Worm (Caenorhabditis elegans) whole organism, mixed stage, embryonic: ENCODE results near the gene T10B5.7.

ENCODE experiments used
- bed-3 ChIP-seq: fragments of 200-800 bp; sonication (Bioruptor generic); optimal IDR thresholded peaks from 3 replicates; lab custom pipeline; 2018; ENCODE audit warnings: mild to moderate bottlenecking, missing genetic modification characterization, moderate library complexity, missing compliant biosample characterization
- blmp-1 ChIP-seq: fragments of 150-350 bp; optimal IDR thresholded peaks from 2 replicates; lab custom pipeline; 2014; ENCODE audit warnings: missing biosample characterization, missing genetic modification characterization
- ceh-43 ChIP-seq: fragments of 200-800 bp; sonication (Bioruptor generic); optimal IDR thresholded peaks from 2 replicates; lab custom pipeline; 2018; ENCODE audit warnings: mild to moderate bottlenecking, missing genetic modification characterization, moderate library complexity, missing compliant biosample characterization
- elt-1 ChIP-seq: sonication (generic microtip); optimal IDR thresholded peaks from 2 replicates; lab custom pipeline; 2017; ENCODE audit warnings: missing genetic modification characterization, mild to moderate bottlenecking, missing compliant biosample characterization, antibody characterized with exemption, moderate library complexity, borderline replicate concordance; ENCODE audit not compliant: insufficient read depth
- lin-13 ChIP-seq: fragments of 150-350 bp; optimal IDR thresholded peaks from 2 replicates; lab custom pipeline; 2014; ENCODE audit warnings: missing biosample characterization, missing genetic modification characterization
- lsy-2 ChIP-seq: fragments of 150-350 bp; optimal IDR thresholded peaks from 2 replicates; lab custom pipeline; 2014; ENCODE audit warnings: missing biosample characterization, missing genetic modification characterization
- mep-1 ChIP-seq: fragments of 150-350 bp; optimal IDR thresholded peaks from 2 replicates; lab custom pipeline; 2017; ENCODE audit warnings: missing biosample characterization, missing genetic modification reagents, missing genetic modification characterization, inconsistent platforms
- nhr-12 ChIP-seq: fragments of 150-350 bp; optimal IDR thresholded peaks from 2 replicates; lab custom pipeline; 2014; ENCODE audit warnings: missing biosample characterization, missing genetic modification characterization
- nhr-237 ChIP-seq: fragments of 150-350 bp; optimal IDR thresholded peaks from 2 replicates; lab custom pipeline; 2014; ENCODE audit warnings: missing biosample characterization, missing genetic modification characterization
- snpc-4 ChIP-seq: fragments of 150-350 bp; optimal IDR thresholded peaks from 2 replicates; lab custom pipeline; 2014; ENCODE audit warnings: missing biosample characterization, missing genetic modification characterization
- unc-120 ChIP-seq: sonication (generic microtip); optimal IDR thresholded peaks from 2 replicates; lab custom pipeline; 2017; ENCODE audit warnings: missing genetic modification characterization, missing compliant biosample characterization; ENCODE audit not compliant: poor library complexity, severe bottlenecking
- unc-39 ChIP-seq: fragments of 150-350 bp; optimal IDR thresholded peaks from 2 replicates; lab custom pipeline; 2014; ENCODE audit warnings: missing biosample characterization, missing genetic modification characterization
- ztf-11 ChIP-seq: fragments of 150-350 bp; optimal IDR thresholded peaks from 2 replicates; lab custom pipeline; 2014; ENCODE audit warnings: missing biosample characterization, missing genetic modification characterization

DNA sequence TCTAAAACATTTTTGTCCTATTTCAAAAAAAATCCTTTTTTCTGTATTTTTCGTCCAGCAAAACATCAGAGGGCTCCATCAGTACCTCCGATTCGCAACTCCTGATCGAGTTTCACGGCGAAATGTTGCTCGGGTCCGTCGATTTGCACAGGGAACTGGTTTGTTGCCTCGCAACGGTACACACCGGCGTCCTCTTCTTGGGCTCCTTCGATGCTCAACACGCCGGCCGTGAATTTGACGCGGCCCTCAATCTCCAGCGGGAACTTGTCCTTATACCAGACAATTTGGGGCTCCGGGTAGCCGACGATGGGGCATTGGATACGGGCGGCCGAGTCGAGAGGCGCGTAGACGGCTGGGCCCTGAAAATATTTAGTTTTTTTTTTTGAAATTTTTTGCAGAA lies 32.0 kb downstream of the T10B5.7 start:
- no peak for TF ChIP-seq ceh-43
- no peak for TF ChIP-seq elt-1 (tag; lab: Kevin White, UChicago)
- no peak for TF ChIP-seq snpc-4
- no peak for TF ChIP-seq ztf-11
- no peak for TF ChIP-seq mep-1 (tag; lab: Kevin White, UChicago)
- no peak for TF ChIP-seq lin-13 (tag; lab: Kevin White, UChicago)
- TF ChIP-seq nhr-237, result no peak
- no peak for TF ChIP-seq lsy-2 (tag; lab: Kevin White, UChicago)
- TF ChIP-seq blmp-1, result no peak
- no peak for TF ChIP-seq bed-3 (GFP tag; lab: Kevin White, UChicago)
- TF ChIP-seq nhr-12 (tag; lab: Kevin White, UChicago), result no peak
- no peak for TF ChIP-seq unc-120 (tag; lab: Kevin White, UChicago)
- TF ChIP-seq unc-39 (tag; lab: Kevin White, UChicago), result no peak
